Fruit fly (Drosophila melanogaster) whole organism, embryonic: ENCODE data around the gene CycC.

Experiments used
- Atf3 ChIP-seq: fragments of 200-800 bp; sonication (Bioruptor generic); optimal IDR thresholded peaks from 3 replicates; lab custom pipeline; 2016; ENCODE audit warnings: missing biosample characterization, missing genetic modification characterization
- Bgb ChIP-seq: fragments of 200-800 bp; sonication (Bioruptor generic); IDR thresholded peaks from 2 replicates; pipeline ENCODE4 v1.3.6; 2022; ENCODE audit warnings: missing biosample characterization, missing genetic modification characterization; ENCODE audit not compliant: partially characterized antibody
- BtbVII ChIP-seq: fragments of 200-800 bp; sonication (Bioruptor generic); optimal IDR thresholded peaks from 3 replicates; lab custom pipeline; 2017; ENCODE audit warnings: missing biosample characterization, mild to moderate bottlenecking, missing genetic modification characterization
- CG10274 ChIP-seq: fragments of 200-800 bp; sonication (Bioruptor generic); optimal IDR thresholded peaks from 3 replicates; lab custom pipeline; 2017; ENCODE audit warnings: missing biosample characterization, mild to moderate bottlenecking, missing genetic modification characterization
- CG10565 ChIP-seq: fragments of 200-800 bp; sonication (Bioruptor generic); optimal IDR thresholded peaks from 3 replicates; lab custom pipeline; 2016; ENCODE audit warnings: missing biosample characterization, mild to moderate bottlenecking, missing genetic modification characterization
- CG12659 ChIP-seq: fragments of 200-800 bp; sonication (Bioruptor generic); optimal IDR thresholded peaks from 3 replicates; lab custom pipeline; 2017; ENCODE audit warnings: mild to moderate bottlenecking, missing biosample characterization, missing genetic modification reagents, missing genetic modification characterization
- CG15514 ChIP-seq: fragments of 200-800 bp; sonication (Bioruptor generic); optimal IDR thresholded peaks from 3 replicates; lab custom pipeline; 2017; ENCODE audit warnings: missing biosample characterization, missing genetic modification characterization, mild to moderate bottlenecking, moderate library complexity, missing genetic modification reagents
- CG15601 ChIP-seq: fragments of 200-800 bp; sonication (Bioruptor generic); optimal IDR thresholded peaks from 3 replicates; lab custom pipeline; 2019; ENCODE audit warnings: missing biosample characterization, mild to moderate bottlenecking, missing genetic modification characterization, moderate library complexity
- CG15696 ChIP-seq: fragments of 200-800 bp; sonication (Bioruptor generic); optimal IDR thresholded peaks from 2 replicates; lab custom pipeline; 2019; ENCODE audit warnings: missing biosample characterization, mild to moderate bottlenecking, missing genetic modification characterization, moderate library complexity
- CG16779 ChIP-seq: fragments of 200-800 bp; sonication (Bioruptor generic); IDR thresholded peaks from 2 replicates; pipeline ENCODE4 v1.3.6; 2022; ENCODE audit warnings: missing biosample characterization, missing genetic modification characterization
- CG17802 ChIP-seq: fragments of 200-800 bp; sonication (Bioruptor generic); optimal IDR thresholded peaks from 2 replicates; lab custom pipeline; 2018; ENCODE audit warnings: missing biosample characterization, mild to moderate bottlenecking, missing genetic modification characterization, moderate library complexity
- CG4617 ChIP-seq: fragments of 200-800 bp; sonication (Bioruptor generic); optimal IDR thresholded peaks from 3 replicates; lab custom pipeline; 2016; ENCODE audit warnings: missing biosample characterization, missing genetic modification characterization, borderline replicate concordance
- CG5245 ChIP-seq: fragments of 200-800 bp; sonication (Bioruptor generic); optimal IDR thresholded peaks from 3 replicates; lab custom pipeline; 2016; ENCODE audit warnings: missing biosample characterization, missing genetic modification characterization
- CG6854 ChIP-seq: fragments of 200-800 bp; sonication (Bioruptor generic); optimal IDR thresholded peaks from 3 replicates; lab custom pipeline; 2017; ENCODE audit warnings: missing biosample characterization, mild to moderate bottlenecking, missing genetic modification characterization
- CG7987 ChIP-seq: fragments of 200-800 bp; sonication (Bioruptor generic); optimal IDR thresholded peaks from 2 replicates; lab custom pipeline; 2018; ENCODE audit warnings: missing biosample characterization, mild to moderate bottlenecking, missing genetic modification characterization, moderate library complexity
- CG8290 ChIP-seq, 3 experiments: fragments of 200-800 bp; sonication (Bioruptor generic); optimal IDR thresholded peaks; 2 replicates each; lab custom pipeline; 2016 to 2019; ENCODE audit warnings: missing biosample characterization in 3 of 3, missing genetic modification characterization in 3 of 3, mild to moderate bottlenecking in 2 of 3, moderate library complexity in 1 of 3
- CG8765 ChIP-seq: fragments of 200-800 bp; sonication (Bioruptor generic); IDR thresholded peaks from 2 replicates; pipeline ENCODE4 v1.3.6; 2022; ENCODE audit warnings: missing biosample characterization, missing genetic modification characterization
- CG8924 ChIP-seq: fragments of 200-800 bp; optimal IDR thresholded peaks from 3 replicates; lab custom pipeline; 2019; ENCODE audit warnings: missing biosample characterization, mild to moderate bottlenecking, missing genetic modification characterization, moderate library complexity
- CG9932 ChIP-seq: fragments of 200-800 bp; sonication (Bioruptor generic); IDR thresholded peaks from 2 replicates; pipeline ENCODE4 v1.3.6; 2022; ENCODE audit warnings: missing biosample characterization, missing genetic modification characterization
- CHES-1-like ChIP-seq: fragments of 200-800 bp; sonication (Bioruptor generic); optimal IDR thresholded peaks from 2 replicates; lab custom pipeline; 2016; ENCODE audit warnings: missing biosample characterization, missing genetic modification characterization
- Deaf1 ChIP-seq: fragments of 200-800 bp; optimal IDR thresholded peaks from 3 replicates; lab custom pipeline; 2019; ENCODE audit warnings: missing biosample characterization, mild to moderate bottlenecking, missing genetic modification characterization, moderate library complexity
- Dll ChIP-seq: fragments of 200-800 bp; sonication (Bioruptor generic); IDR thresholded peaks from 4 replicates; pipeline ENCODE4 v1.3.6; 2022; ENCODE audit warnings: missing biosample characterization, missing genetic modification characterization; ENCODE audit not compliant: partially characterized antibody
- Fer3 ChIP-seq: fragments of 200-800 bp; sonication (Bioruptor generic); optimal IDR thresholded peaks from 2 replicates; lab custom pipeline; 2018; ENCODE audit warnings: missing biosample characterization, mild to moderate bottlenecking, missing genetic modification characterization, moderate library complexity
- Gsc ChIP-seq: fragments of 200-800 bp; sonication (Bioruptor generic); IDR thresholded peaks from 2 replicates; pipeline ENCODE4 v1.3.6; 2022; ENCODE audit warnings: missing biosample characterization, missing genetic modification characterization
- Hr3 ChIP-seq: fragments of 200-800 bp; sonication (Bioruptor generic); optimal IDR thresholded peaks from 3 replicates; lab custom pipeline; 2016; ENCODE audit warnings: missing biosample characterization, missing genetic modification characterization
- Lim3 ChIP-seq: fragments of 200-800 bp; sonication (Bioruptor generic); IDR thresholded peaks from 2 replicates; pipeline ENCODE4 v1.3.6; 2022; ENCODE audit warnings: missing biosample characterization, missing genetic modification characterization
- MBD-R2 ChIP-seq: fragments of 200-800 bp; sonication (Bioruptor generic); IDR thresholded peaks from 2 replicates; pipeline ENCODE4 v1.3.6; 2022; ENCODE audit warnings: missing biosample characterization, missing genetic modification characterization
- Max ChIP-seq: fragments of 200-800 bp; sonication (Bioruptor generic); optimal IDR thresholded peaks from 2 replicates; lab custom pipeline; 2016; ENCODE audit warnings: missing biosample characterization, mild to moderate bottlenecking, missing genetic modification characterization
- Mrtf ChIP-seq: fragments of 200-800 bp; sonication (Bioruptor generic); IDR thresholded peaks from 3 replicates; pipeline ENCODE4 v1.3.6; 2022; ENCODE audit warnings: missing biosample characterization, missing genetic modification characterization
- NK7.1 ChIP-seq: fragments of 200-800 bp; sonication (Bioruptor generic); optimal IDR thresholded peaks from 3 replicates; lab custom pipeline; 2016; ENCODE audit warnings: missing biosample characterization, missing genetic modification characterization
- Oli ChIP-seq: fragments of 200-800 bp; sonication (Bioruptor generic); optimal IDR thresholded peaks from 2 replicates; lab custom pipeline; 2018; ENCODE audit warnings: missing biosample characterization, mild to moderate bottlenecking, missing genetic modification characterization, moderate library complexity
- Sin3A ChIP-seq: fragments of >200 bp; optimal IDR thresholded peaks from 2 replicates; lab custom pipeline; 2018
- Sox100B ChIP-seq: fragments of 200-800 bp; sonication (Bioruptor generic); optimal IDR thresholded peaks from 3 replicates; lab custom pipeline; 2018; ENCODE audit warnings: missing biosample characterization, mild to moderate bottlenecking, missing genetic modification characterization
- Sry-β ChIP-seq: fragments of 200-800 bp; sonication (Bioruptor generic); optimal IDR thresholded peaks from 2 replicates; lab custom pipeline; 2018; ENCODE audit warnings: missing biosample characterization, mild to moderate bottlenecking, missing genetic modification characterization, moderate library complexity
- danr ChIP-seq: fragments of 200-800 bp; sonication (Bioruptor generic); IDR thresholded peaks from 2 replicates; pipeline ENCODE4 v1.3.6; 2022; ENCODE audit warnings: missing biosample characterization, missing genetic modification characterization
- dimm ChIP-seq: fragments of 200-800 bp; sonication (Bioruptor generic); IDR thresholded peaks from 2 replicates; pipeline ENCODE4 v1.3.6; 2022; ENCODE audit warnings: missing biosample characterization, missing genetic modification characterization
- dysf ChIP-seq: fragments of 200-800 bp; sonication (Bioruptor generic); IDR thresholded peaks from 3 replicates; pipeline ENCODE4 v1.3.6; 2022; ENCODE audit warnings: missing biosample characterization, missing genetic modification characterization
- gro ChIP-seq: fragments of 200-800 bp; sonication (Bioruptor generic); optimal IDR thresholded peaks from 2 replicates; lab custom pipeline; 2016; ENCODE audit warnings: missing biosample characterization, missing genetic modification characterization
- hbn ChIP-seq: fragments of 200-800 bp; sonication (Bioruptor generic); IDR thresholded peaks from 2 replicates; pipeline ENCODE4 v1.3.6; 2022; ENCODE audit warnings: missing biosample characterization, missing genetic modification characterization; ENCODE audit not compliant: partially characterized antibody
- jumu ChIP-seq: fragments of 200-800 bp; sonication (Bioruptor generic); optimal IDR thresholded peaks from 3 replicates; lab custom pipeline; 2016; ENCODE audit warnings: missing biosample characterization, missing genetic modification characterization
- ken ChIP-seq: fragments of 200-800 bp; sonication (Bioruptor generic); IDR thresholded peaks from 3 replicates; pipeline ENCODE4 v1.3.6; 2022; ENCODE audit warnings: missing biosample characterization, missing genetic modification characterization
- nerfin-1 ChIP-seq: fragments of 200-800 bp; sonication (Bioruptor generic); optimal IDR thresholded peaks from 3 replicates; lab custom pipeline; 2019; ENCODE audit warnings: missing biosample characterization, mild to moderate bottlenecking, missing genetic modification characterization, moderate library complexity
- seq ChIP-seq: fragments of 200-800 bp; sonication (Bioruptor generic); IDR thresholded peaks from 2 replicates; pipeline ENCODE4 v1.3.6; 2022; ENCODE audit warnings: missing biosample characterization, missing genetic modification characterization
- sna ChIP-seq: fragments of 200-800 bp; sonication (Bioruptor generic); IDR thresholded peaks from 2 replicates; pipeline ENCODE4 v1.3.6; 2022; ENCODE audit warnings: missing biosample characterization, missing genetic modification characterization; ENCODE audit not compliant: partially characterized antibody
- tio ChIP-seq: fragments of 200-800 bp; sonication (Bioruptor generic); optimal IDR thresholded peaks from 2 replicates; lab custom pipeline; 2017; ENCODE audit warnings: missing biosample characterization, missing genetic modification characterization, inconsistent platforms
- vnd ChIP-seq: fragments of 200-800 bp; sonication (Bioruptor generic); IDR thresholded peaks from 3 replicates; pipeline ENCODE4 v1.3.6; 2022; ENCODE audit warnings: missing biosample characterization, missing genetic modification characterization; ENCODE audit not compliant: partially characterized antibody
- wek ChIP-seq: fragments of 200-800 bp; sonication (Bioruptor generic); optimal IDR thresholded peaks from 3 replicates; lab custom pipeline; 2018; ENCODE audit warnings: missing biosample characterization, mild to moderate bottlenecking, missing genetic modification characterization, moderate library complexity
- wor ChIP-seq: fragments of 200-800 bp; sonication (Bioruptor generic); IDR thresholded peaks from 2 replicates; pipeline ENCODE4 v1.3.6; 2022; ENCODE audit warnings: missing biosample characterization, missing genetic modification characterization
- yki ChIP-seq: fragments of >200 bp; optimal IDR thresholded peaks from 3 replicates; lab custom pipeline; 2018
- z ChIP-seq: fragments of 200-800 bp; sonication (Bioruptor generic); IDR thresholded peaks from 3 replicates; pipeline ENCODE4 v1.3.6; 2022; ENCODE audit warnings: missing biosample characterization, missing genetic modification characterization

CycC gene

dm6 chr3R:14875274-14875964, 14.6 kb downstream of the CycC start, which contains the start of gene btsz (continued):
- TF ChIP-seq Bgb, result no peak
- TF ChIP-seq gro (GFP tag; lab: Kevin White, UChicago), result no peak
- TF ChIP-seq Max (GFP tag; lab: Kevin White, UChicago), result peak; percentile 12
- no peak for TF ChIP-seq CHES-1-like
- no peak for TF ChIP-seq wek (GFP tag; lab: Kevin White, UChicago)
- no peak for TF ChIP-seq NK7.1 (GFP tag; lab: Kevin White, UChicago)
- peak; percentile 27 for TF ChIP-seq tio (GFP tag; lab: Kevin White, UChicago)
- peak; percentile 10 for TF ChIP-seq Fer3
- TF ChIP-seq CG10274 (GFP tag; lab: Kevin White, UChicago), result peak; percentile 9
- no peak for TF ChIP-seq vnd (GFP tag; lab: Robert Waterston, UW)
- TF ChIP-seq CG10565 (GFP tag; lab: Kevin White, UChicago), result no peak
- TF ChIP-seq hbn (GFP tag; lab: Robert Waterston, UW), result no peak
- TF ChIP-seq seq (GFP tag; lab: Robert Waterston, UW), result no peak
- no peak for TF ChIP-seq CG15601
- TF ChIP-seq MBD-R2 (GFP tag; lab: Robert Waterston, UW), result no peak
- no peak for TF ChIP-seq Lim3 (GFP tag; lab: Robert Waterston, UW)
- TF ChIP-seq dysf (GFP tag; lab: Robert Waterston, UW), result peak; percentile 47; the same call in 2 of the 3 replicates
- peak; percentile 47 for TF ChIP-seq CG15514
- no peak for TF ChIP-seq jumu (GFP tag; lab: Kevin White, UChicago)
- peak; percentile 18 for TF ChIP-seq Hr3 (GFP tag; lab: Kevin White, UChicago)
- TF ChIP-seq CG17802 (tag; lab: Kevin White, UChicago), result no peak
- no peak for TF ChIP-seq wor (GFP tag; lab: Robert Waterston, UW)
- peak; percentile 78 for TF ChIP-seq CG16779 (GFP tag; lab: Robert Waterston, UW)
- TF ChIP-seq Sry-β, result no peak
- TF ChIP-seq Atf3, result no peak
- no peak for TF ChIP-seq CG15696
- no peak for TF ChIP-seq CG7987 (GFP tag; lab: Kevin White, UChicago)
- no peak for TF ChIP-seq dimm
- peak; percentile 49 for TF ChIP-seq BtbVII (GFP tag; lab: Kevin White, UChicago)
- no peak for TF ChIP-seq ken (GFP tag; lab: Robert Waterston, UW)
- TF ChIP-seq CG12659 (GFP tag; lab: Kevin White, UChicago), result peak; percentile 47
- TF ChIP-seq Mrtf, result no peak
- peak; percentile 45 for TF ChIP-seq CG8924 (tag; lab: Kevin White, UChicago)
- TF ChIP-seq Sox100B (GFP tag; lab: Kevin White, UChicago), result no peak
- TF ChIP-seq CG6854 (GFP tag; lab: Kevin White, UChicago), result peak; percentile 37
- no peak for TF ChIP-seq nerfin-1
- TF ChIP-seq CG4617 (GFP tag; lab: Kevin White, UChicago), result no peak
- TF ChIP-seq CG8290 (GFP tag; optimal IDR thresholded peaks at IDR 0.05; lab: Kevin White, UChicago), result no peak
- no peak for TF ChIP-seq CG8290 (tag; optimal IDR thresholded peaks at IDR 0.05; lab: Kevin White, UChicago)
- TF ChIP-seq sna (GFP tag; lab: Robert Waterston, UW), result no peak
- no peak for TF ChIP-seq Gsc (GFP tag; lab: Robert Waterston, UW)
- no peak for TF ChIP-seq CG8765
- TF ChIP-seq CG9932 (GFP tag; lab: Robert Waterston, UW), result no peak
- peak; percentile 52 for TF ChIP-seq Oli
- TF ChIP-seq Deaf1 (tag; lab: Kevin White, UChicago), result no peak
- TF ChIP-seq Dll (GFP tag; lab: Robert Waterston, UW), result no peak
- no peak for TF ChIP-seq danr
- no peak for TF ChIP-seq CG5245 (GFP tag; lab: Kevin White, UChicago)
- TF ChIP-seq Sin3A (lab: Kevin White, UChicago), result no peak
- no peak for TF ChIP-seq z (GFP tag; lab: Robert Waterston, UW)
- no peak for TF ChIP-seq yki (lab: Kevin White, UChicago)
